Worm (Caenorhabditis elegans): ENCODE results near the gene pgp-3.

The pgp-3 gene

ce11 chrX:11384534-11385441, 32.8 kb downstream of the pgp-3 start, which contains the start of the genes F08B12.11 and prmn-1:
TSS of gene F08B12.11 (plus strand) at chrX:11385054.
TSS of gene prmn-1 (plus strand) at chrX:11385084.
- no peak for TF ChIP-seq rnt-1 (tag; optimal IDR thresholded peaks at IDR 0.05)
- no peak for TF ChIP-seq ceh-30 (tag; optimal IDR thresholded peaks at IDR 0.05)
- peak; percentile 26 for TF ChIP-seq tbx-2 (tag; optimal IDR thresholded peaks at IDR 0.05)
- TF ChIP-seq ceh-31 (tag; optimal IDR thresholded peaks at IDR 0.05): peak; percentile 36
- TF ChIP-seq ref-2 (tag; optimal IDR thresholded peaks at IDR 0.05): peak; percentile 62
- TF ChIP-seq syd-9 (tag; optimal IDR thresholded peaks at IDR 0.05): peak; percentile 10
- TF ChIP-seq fax-1 (tag; optimal IDR thresholded peaks at IDR 0.05): peak; percentile 28
- no peak for TF ChIP-seq C38D4.7 (GFP tag; optimal IDR thresholded peaks at IDR 0.05)
- TF ChIP-seq ceh-45 (GFP tag; IDR thresholded peaks at IDR 0.05): no peak
- peak; percentile 63 for TF ChIP-seq ceh-34 (tag; optimal IDR thresholded peaks at IDR 0.05)
- TF ChIP-seq ceh-6 (GFP tag; optimal IDR thresholded peaks at IDR 0.05): no peak
- TF ChIP-seq sdc-2 (tag; optimal IDR thresholded peaks at IDR 0.05): peak; percentile 62
- TF ChIP-seq C08G9.2 (tag; optimal IDR thresholded peaks at IDR 0.05): peak; percentile 7
- TF ChIP-seq elt-2 (tag; optimal IDR thresholded peaks at IDR 0.05): peak; percentile 0
- TF ChIP-seq fkh-6 (tag; optimal IDR thresholded peaks at IDR 0.05): peak; percentile 11
- TF ChIP-seq hlh-6 (tag; optimal IDR thresholded peaks at IDR 0.05): peak; percentile 66
- TF ChIP-seq unc-42 (tag; optimal IDR thresholded peaks at IDR 0.05): peak; percentile 76

ce11 chrX:11385916-11386315, 34.0 kb downstream of the pgp-3 start:
- TF ChIP-seq nhr-232 (tag; optimal IDR thresholded peaks at IDR 0.05) (no peak), K02D7.2 (tag; optimal IDR thresholded peaks at IDR 0.05) (no peak), ceh-31 (tag; optimal IDR thresholded peaks at IDR 0.05) (no peak), tbx-2 (tag; optimal IDR thresholded peaks at IDR 0.05) (no peak), hlh-15 (tag; optimal IDR thresholded peaks at IDR 0.05) (no peak), pha-4 (tag; optimal IDR thresholded peaks at IDR 0.05) (no peak)

- no peak for TF ChIP-seq pha-4 (tag; optimal IDR thresholded peaks at IDR 0.05)
- TF ChIP-seq fkh-6 (tag; optimal IDR thresholded peaks at IDR 0.05): no peak
- no peak for TF ChIP-seq F13H6.1 (tag; optimal IDR thresholded peaks at IDR 0.05)
- TF ChIP-seq ceh-9 (tag; optimal IDR thresholded peaks at IDR 0.05): no peak
- TF ChIP-seq ceh-18 (tag; optimal IDR thresholded peaks at IDR 0.05): no peak
- TF ChIP-seq ceh-19 (GFP tag; optimal IDR thresholded peaks at IDR 0.05): peak; percentile 4
- no peak for TF ChIP-seq unc-3 (GFP tag; conservative IDR thresholded peaks at IDR 0.05)
- no peak for TF ChIP-seq unc-3 (tag; optimal IDR thresholded peaks at IDR 0.05)
- TF ChIP-seq ahr-1 (tag; optimal IDR thresholded peaks at IDR 0.05): no peak
- no peak for TF ChIP-seq hlh-8 (tag; optimal IDR thresholded peaks at IDR 0.05)
- TF ChIP-seq madf-2 (tag; optimal IDR thresholded peaks at IDR 0.05): no peak
- TF ChIP-seq pha-2 (tag; optimal IDR thresholded peaks at IDR 0.05): no peak
- TF ChIP-seq unc-42 (tag; optimal IDR thresholded peaks at IDR 0.05): peak; percentile 98
- TF ChIP-seq lin-11 (tag; optimal IDR thresholded peaks at IDR 0.05): no peak
- TF ChIP-seq ceh-48 (tag; optimal IDR thresholded peaks at IDR 0.05): no peak
These were observed 34.9 kb downstream of the pgp-3 start for ce11 chrX:11386903-11387302.

ce11 chrX:11387723-11388330, 35.9 kb downstream of the pgp-3 start:
- TF ChIP-seq npax-4 (tag; optimal IDR thresholded peaks at IDR 0.05): no peak
- TF ChIP-seq ceh-18 (tag; optimal IDR thresholded peaks at IDR 0.05): no peak
- peak; percentile 88 for TF ChIP-seq ceh-34 (tag; optimal IDR thresholded peaks at IDR 0.05)
- TF ChIP-seq ttx-3 (tag; optimal IDR thresholded peaks at IDR 0.05): no peak
- TF ChIP-seq ztf-16 (tag; optimal IDR thresholded peaks at IDR 0.05): no peak
- TF ChIP-seq nfya-1 (tag; optimal IDR thresholded peaks at IDR 0.05): no peak
- no peak for TF ChIP-seq pha-2 (tag; optimal IDR thresholded peaks at IDR 0.05)
- peak; percentile 21 for TF ChIP-seq ceh-19 (GFP tag; optimal IDR thresholded peaks at IDR 0.05)
- no peak for TF ChIP-seq ref-2 (tag; optimal IDR thresholded peaks at IDR 0.05)
- peak; percentile 45 for TF ChIP-seq unc-42 (tag; optimal IDR thresholded peaks at IDR 0.05)

Data from whole organism, late embryonic.